Fruit fly (Drosophila melanogaster): ENCODE results near the gene CG31668.
A peak's percentile ranks its signal among the peaks of the same experiment; 100 is the strongest.

CG31668 gene

dm6 chr2L:2161244-2162243 is 44.4 kb downstream of the CG31668 start (continued):
- peak; percentile 28; the same call in 1 of the 3 replicates for TF ChIP-seq CG11695 (GFP tag; IDR thresholded peaks at IDR 0.05)
- no peak for TF ChIP-seq C15 (GFP tag; IDR thresholded peaks at IDR 0.05)
- TF ChIP-seq nerfin-2 (GFP tag; IDR thresholded peaks at IDR 0.05; ENCODE audit: partially characterized antibody) = no peak
- TF ChIP-seq Fer2 (tag; optimal IDR thresholded peaks at IDR 0.05) = no peak
- TF ChIP-seq p53 (GFP tag; optimal IDR thresholded peaks at IDR 0.05) = no peak
- peak; percentile 53 for TF ChIP-seq dmrt11E (tag; optimal IDR thresholded peaks at IDR 0.05)
- no peak for TF ChIP-seq Sox100B (GFP tag; optimal IDR thresholded peaks at IDR 0.05)
- TF ChIP-seq Opbp (GFP tag; IDR thresholded peaks at IDR 0.05; ENCODE audit: partially characterized antibody) = 0 out of 3 replicates have a peak, but pooled peaks have one; percentile 35
- TF ChIP-seq Dll (GFP tag; IDR thresholded peaks at IDR 0.05; ENCODE audit: partially characterized antibody) = 0 out of 4 replicates have a peak, but pooled peaks have one; percentile 38
- peak; percentile 47 for TF ChIP-seq Xrp1 (GFP tag; IDR thresholded peaks at IDR 0.05)
- no peak for TF ChIP-seq Poxn (GFP tag; IDR thresholded peaks at IDR 0.05)
- TF ChIP-seq sc (optimal IDR thresholded peaks at IDR 0.05) = no peak
- peak; percentile 64 for TF ChIP-seq sc (GFP tag; optimal IDR thresholded peaks at IDR 0.05)
- TF ChIP-seq org-1 (GFP tag; optimal IDR thresholded peaks at IDR 0.05) = no peak
- TF ChIP-seq Ada2b (GFP tag; IDR thresholded peaks at IDR 0.05) = peak; percentile 32
- peak; percentile 31 for TF ChIP-seq slp2 (GFP tag; optimal IDR thresholded peaks at IDR 0.05)
- no peak for TF ChIP-seq slou (GFP tag; optimal IDR thresholded peaks at IDR 0.05)
- TF ChIP-seq dan (GFP tag; IDR thresholded peaks at IDR 0.05) = no peak
- TF ChIP-seq grn (GFP tag; optimal IDR thresholded peaks at IDR 0.05) = peak; percentile 65
- peak; percentile 99 for TF ChIP-seq Adf1 (GFP tag; IDR thresholded peaks at IDR 0.05)
- no peak for TF ChIP-seq CG15073 (GFP tag; optimal IDR thresholded peaks at IDR 0.05)
- peak; percentile 48 for TF ChIP-seq HLHmδ (GFP tag; optimal IDR thresholded peaks at IDR 0.05)
- peak; percentile 76 for TF ChIP-seq CG10543 (GFP tag; optimal IDR thresholded peaks at IDR 0.05)
- no peak for TF ChIP-seq Ravus (GFP tag; IDR thresholded peaks at IDR 0.05)
- peak; percentile 7 for TF ChIP-seq CHES-1-like (GFP tag; optimal IDR thresholded peaks at IDR 0.05)
- TF ChIP-seq gro (GFP tag; optimal IDR thresholded peaks at IDR 0.05) = no peak
- TF ChIP-seq Oli (tag; optimal IDR thresholded peaks at IDR 0.05) = peak; percentile 75
- TF ChIP-seq CG4404 (GFP tag; IDR thresholded peaks at IDR 0.05) = peak; percentile 36; the same call in 1 of the 2 replicates
- no peak for TF ChIP-seq D19B (GFP tag; optimal IDR thresholded peaks at IDR 0.05)
- TF ChIP-seq NC2β (GFP tag; optimal IDR thresholded peaks at IDR 0.05) = no peak
- peak; percentile 59 for TF ChIP-seq Jarid2 (GFP tag; optimal IDR thresholded peaks at IDR 0.05)
- TF ChIP-seq Optix (GFP tag; IDR thresholded peaks at IDR 0.05) = no peak
- TF ChIP-seq bbx (GFP tag; IDR thresholded peaks at IDR 0.05; ENCODE audit: partially characterized antibody) = peak; percentile 49; the same call in 1 of the 2 replicates
- TF ChIP-seq en (GFP tag; optimal IDR thresholded peaks at IDR 0.05) = no peak
- no peak for TF ChIP-seq Dip2 (GFP tag; IDR thresholded peaks at IDR 0.05)
- TF ChIP-seq H2.0 (GFP tag; IDR thresholded peaks at IDR 0.05) = peak; percentile 52
- TF ChIP-seq CG7987 (GFP tag; optimal IDR thresholded peaks at IDR 0.05) = no peak
- no peak for TF ChIP-seq CG5180 (GFP tag; optimal IDR thresholded peaks at IDR 0.05)
- TF ChIP-seq CG4282 (GFP tag; optimal IDR thresholded peaks at IDR 0.05) = no peak
- no peak for TF ChIP-seq Lhr (GFP tag; optimal IDR thresholded peaks at IDR 0.05)
- no peak for TF ChIP-seq nau (GFP tag; optimal IDR thresholded peaks at IDR 0.05)
- no peak for TF ChIP-seq CG2129 (GFP tag; IDR thresholded peaks at IDR 0.05; ENCODE audit: partially characterized antibody)
- peak; percentile 49 for TF ChIP-seq CG9609 (GFP tag; optimal IDR thresholded peaks at IDR 0.05)
- no peak for TF ChIP-seq PHDP (tag; optimal IDR thresholded peaks at IDR 0.05)
- TF ChIP-seq Sox102F (GFP tag; optimal IDR thresholded peaks at IDR 0.05) = peak; percentile 62
- no peak for TF ChIP-seq hth (optimal IDR thresholded peaks at IDR 0.05)
- peak; percentile 68 for TF ChIP-seq phol (tag; optimal IDR thresholded peaks at IDR 0.05)
- no peak for TF ChIP-seq CG14860 (GFP tag; IDR thresholded peaks at IDR 0.05; ENCODE audit: partially characterized antibody)
